Fruit fly (Drosophila melanogaster) whole organism, embryonic: Measurements from ENCODE around the gene CG5506.

Experiments used
- Atf3 ChIP-seq: fragments of 200-800 bp; sonication (Bioruptor generic); optimal IDR thresholded peaks from 3 replicates; lab custom pipeline; 2016; ENCODE audit warnings: missing biosample characterization, missing genetic modification characterization
- CG10274 ChIP-seq: fragments of 200-800 bp; sonication (Bioruptor generic); optimal IDR thresholded peaks from 3 replicates; lab custom pipeline; 2017; ENCODE audit warnings: missing biosample characterization, mild to moderate bottlenecking, missing genetic modification characterization
- CG10959 ChIP-seq: fragments of 200-800 bp; sonication (Bioruptor generic); IDR thresholded peaks from 2 replicates; pipeline ENCODE4 v1.3.6; 2022; ENCODE audit warnings: missing biosample characterization, missing genetic modification characterization
- CG10979 ChIP-seq: fragments of 200-800 bp; sonication (Bioruptor generic); optimal IDR thresholded peaks from 2 replicates; lab custom pipeline; 2018; ENCODE audit warnings: missing biosample characterization, mild to moderate bottlenecking, missing genetic modification characterization, moderate library complexity
- CG11085 ChIP-seq: fragments of 200-800 bp; sonication (Bioruptor generic); IDR thresholded peaks from 2 replicates; pipeline ENCODE4 v1.3.6; 2022; ENCODE audit warnings: missing biosample characterization, missing genetic modification characterization
- CG12071 ChIP-seq: fragments of 200-800 bp; sonication (Bioruptor generic); optimal IDR thresholded peaks from 3 replicates; lab custom pipeline; 2018; ENCODE audit warnings: missing biosample characterization, mild to moderate bottlenecking, missing genetic modification characterization
- CG14667 ChIP-seq: fragments of 200-800 bp; sonication (Bioruptor generic); IDR thresholded peaks from 2 replicates; pipeline ENCODE4 v1.3.6; 2022; ENCODE audit warnings: missing biosample characterization, missing genetic modification characterization
- CG15696 ChIP-seq: fragments of 200-800 bp; sonication (Bioruptor generic); optimal IDR thresholded peaks from 2 replicates; lab custom pipeline; 2019; ENCODE audit warnings: missing biosample characterization, mild to moderate bottlenecking, missing genetic modification characterization, moderate library complexity
- CG16779 ChIP-seq: fragments of 200-800 bp; sonication (Bioruptor generic); IDR thresholded peaks from 2 replicates; pipeline ENCODE4 v1.3.6; 2022; ENCODE audit warnings: missing biosample characterization, missing genetic modification characterization
- CG16813 ChIP-seq: fragments of 200-800 bp; sonication (Bioruptor generic); IDR thresholded peaks from 3 replicates; pipeline ENCODE4 v1.3.6; 2022; ENCODE audit warnings: missing biosample characterization, missing genetic modification characterization; ENCODE audit not compliant: partially characterized antibody
- CG17359 ChIP-seq: fragments of 200-800 bp; sonication (Bioruptor generic); optimal IDR thresholded peaks from 3 replicates; lab custom pipeline; 2018; ENCODE audit warnings: missing biosample characterization, mild to moderate bottlenecking, missing genetic modification characterization, moderate library complexity
- CG32772 ChIP-seq: fragments of 200-800 bp; sonication (Bioruptor generic); IDR thresholded peaks from 2 replicates; pipeline ENCODE4 v1.3.6; 2022; ENCODE audit warnings: missing biosample characterization, missing genetic modification characterization
- CG4707 ChIP-seq: fragments of 200-800 bp; sonication (Bioruptor generic); optimal IDR thresholded peaks from 2 replicates; lab custom pipeline; 2018; ENCODE audit warnings: missing biosample characterization, mild to moderate bottlenecking, missing genetic modification characterization, moderate library complexity
- CG6765 ChIP-seq: fragments of 200-800 bp; sonication (Bioruptor generic); optimal IDR thresholded peaks from 3 replicates; lab custom pipeline; 2017; ENCODE audit warnings: missing biosample characterization, mild to moderate bottlenecking, missing genetic modification characterization
- CG6854 ChIP-seq: fragments of 200-800 bp; sonication (Bioruptor generic); optimal IDR thresholded peaks from 3 replicates; lab custom pipeline; 2017; ENCODE audit warnings: missing biosample characterization, mild to moderate bottlenecking, missing genetic modification characterization
- CG7745 ChIP-seq: fragments of 200-800 bp; sonication (Bioruptor generic); optimal IDR thresholded peaks from 2 replicates; lab custom pipeline; 2018; ENCODE audit warnings: missing biosample characterization, mild to moderate bottlenecking, missing genetic modification characterization, moderate library complexity
- CTCF ChIP-seq: fragments of 200-800 bp; sonication (Bioruptor generic); optimal IDR thresholded peaks from 2 replicates; lab custom pipeline; 2017; ENCODE audit warnings: missing biosample characterization, mild to moderate bottlenecking, missing genetic modification characterization, moderate library complexity
- Camta ChIP-seq: fragments of 200-800 bp; sonication (Bioruptor generic); optimal IDR thresholded peaks from 2 replicates; lab custom pipeline; 2016; ENCODE audit warnings: missing biosample characterization, missing genetic modification characterization
- Deaf1 ChIP-seq: fragments of 200-800 bp; optimal IDR thresholded peaks from 3 replicates; lab custom pipeline; 2019; ENCODE audit warnings: missing biosample characterization, mild to moderate bottlenecking, missing genetic modification characterization, moderate library complexity
- Dip3 ChIP-seq: fragments of 200-800 bp; sonication (Bioruptor generic); optimal IDR thresholded peaks from 3 replicates; lab custom pipeline; 2016; ENCODE audit warnings: missing biosample characterization, missing genetic modification characterization
- ERR ChIP-seq: fragments of 200-800 bp; sonication (Bioruptor generic); optimal IDR thresholded peaks from 2 replicates; lab custom pipeline; 2016; ENCODE audit warnings: missing biosample characterization, missing genetic modification characterization
- Elba2 ChIP-seq: fragments of 200-800 bp; sonication (Bioruptor generic); optimal IDR thresholded peaks from 3 replicates; lab custom pipeline; 2016; ENCODE audit warnings: missing biosample characterization, missing genetic modification characterization
- Fer1 ChIP-seq: fragments of 200-800 bp; sonication (Bioruptor generic); optimal IDR thresholded peaks from 2 replicates; lab custom pipeline; 2017; ENCODE audit warnings: missing biosample characterization, mild to moderate bottlenecking, missing genetic modification characterization
- Gug ChIP-seq: fragments of 200-800 bp; sonication (Bioruptor generic); IDR thresholded peaks from 4 replicates; pipeline ENCODE4 v1.3.6; 2022; ENCODE audit warnings: missing biosample characterization, missing genetic modification characterization
- H2.0 ChIP-seq: fragments of 200-800 bp; sonication (Bioruptor generic); IDR thresholded peaks from 2 replicates; pipeline ENCODE4 v1.3.6; 2022; ENCODE audit warnings: missing biosample characterization, missing genetic modification characterization
- Hmx ChIP-seq: fragments of 200-800 bp; sonication (Bioruptor generic); optimal IDR thresholded peaks from 2 replicates; lab custom pipeline; 2016; ENCODE audit warnings: missing biosample characterization, missing genetic modification characterization
- Hr78 ChIP-seq, 2 experiments: fragments of 200-800 bp in 1 of 2; fragments of >200 bp in 1 of 2; sonication (Bioruptor generic) in 1 of 2; optimal IDR thresholded peaks; 2 replicates each; lab custom pipeline; 2017 to 2019; ENCODE audit warnings: missing biosample characterization in 2 of 2, missing genetic modification characterization in 2 of 2, mild to moderate bottlenecking in 1 of 2, moderate library complexity in 1 of 2
- Lhr ChIP-seq: fragments of 200-800 bp; sonication (Bioruptor generic); optimal IDR thresholded peaks from 3 replicates; lab custom pipeline; 2017; ENCODE audit warnings: mild to moderate bottlenecking, missing biosample characterization, missing genetic modification reagents, missing genetic modification characterization
- MTF-1 ChIP-seq: fragments of 200-800 bp; sonication (Bioruptor generic); optimal IDR thresholded peaks from 2 replicates; lab custom pipeline; 2018; ENCODE audit warnings: missing biosample characterization, mild to moderate bottlenecking, missing genetic modification characterization, borderline replicate concordance
- Mad ChIP-seq: fragments of 200-800 bp; sonication (Bioruptor generic); optimal IDR thresholded peaks from 2 replicates; lab custom pipeline; 2016; ENCODE audit warnings: missing biosample characterization, missing genetic modification characterization
- Mrtf ChIP-seq: fragments of 200-800 bp; sonication (Bioruptor generic); IDR thresholded peaks from 3 replicates; pipeline ENCODE4 v1.3.6; 2022; ENCODE audit warnings: missing biosample characterization, missing genetic modification characterization
- Opbp ChIP-seq: fragments of 200-800 bp; sonication (Bioruptor generic); IDR thresholded peaks from 3 replicates; pipeline ENCODE4 v1.3.6; 2022; ENCODE audit warnings: missing biosample characterization, missing genetic modification characterization; ENCODE audit not compliant: partially characterized antibody
- Ptx1 ChIP-seq: fragments of 200-800 bp; sonication (Bioruptor generic); IDR thresholded peaks from 2 replicates; pipeline ENCODE4 v1.3.6; 2022; ENCODE audit warnings: missing biosample characterization, missing genetic modification characterization
- Scr ChIP-seq: fragments of 200-800 bp; sonication (Bioruptor generic); IDR thresholded peaks from 2 replicates; pipeline ENCODE4 v1.3.6; 2022; ENCODE audit warnings: missing biosample characterization, missing genetic modification characterization; ENCODE audit not compliant: partially characterized antibody
- al ChIP-seq: fragments of 200-800 bp; sonication (Bioruptor generic); IDR thresholded peaks from 2 replicates; pipeline ENCODE4 v1.3.6; 2022; ENCODE audit warnings: missing biosample characterization, missing genetic modification characterization
- dmrt11E ChIP-seq: fragments of 200-800 bp; sonication (Bioruptor generic); optimal IDR thresholded peaks from 3 replicates; lab custom pipeline; 2018; ENCODE audit warnings: missing biosample characterization, mild to moderate bottlenecking, missing genetic modification characterization, moderate library complexity
- ewg ChIP-seq: fragments of 200-800 bp; sonication (Bioruptor generic); optimal IDR thresholded peaks from 3 replicates; lab custom pipeline; 2017; ENCODE audit warnings: mild to moderate bottlenecking, missing biosample characterization, missing genetic modification reagents, missing genetic modification characterization
- exex ChIP-seq: fragments of 200-800 bp; sonication (Bioruptor generic); optimal IDR thresholded peaks from 4 replicates; lab custom pipeline; 2018; ENCODE audit warnings: missing biosample characterization, mild to moderate bottlenecking, missing genetic modification characterization, moderate library complexity
- gce ChIP-seq: fragments of 200-800 bp; sonication (Bioruptor generic); IDR thresholded peaks from 3 replicates; pipeline ENCODE4 v1.3.6; 2022; ENCODE audit warnings: missing biosample characterization, missing genetic modification characterization
- ham ChIP-seq: fragments of 200-800 bp; sonication (Bioruptor generic); IDR thresholded peaks from 2 replicates; pipeline ENCODE4 v1.3.6; 2022; ENCODE audit warnings: missing biosample characterization, missing genetic modification characterization
- hb ChIP-seq: fragments of 200-800 bp; sonication (Bioruptor generic); IDR thresholded peaks from 3 replicates; pipeline ENCODE4 v1.3.6; 2022; ENCODE audit warnings: missing biosample characterization, missing genetic modification characterization; ENCODE audit not compliant: partially characterized antibody
- klu ChIP-seq: fragments of 200-800 bp; sonication (Bioruptor generic); IDR thresholded peaks from 2 replicates; pipeline ENCODE4 v1.3.6; 2022; ENCODE audit warnings: missing biosample characterization, missing genetic modification characterization
- lab ChIP-seq: fragments of 200-800 bp; sonication (Bioruptor generic); optimal IDR thresholded peaks from 3 replicates; lab custom pipeline; 2017; ENCODE audit warnings: missing biosample characterization, missing genetic modification characterization, mild to moderate bottlenecking, moderate library complexity, missing genetic modification reagents
- onecut ChIP-seq: fragments of 200-800 bp; sonication (Bioruptor generic); IDR thresholded peaks from 2 replicates; pipeline ENCODE4 v1.3.6; 2022; ENCODE audit warnings: missing biosample characterization, missing genetic modification characterization
- pfk ChIP-seq: fragments of 200-800 bp; sonication (Bioruptor generic); optimal IDR thresholded peaks from 2 replicates; lab custom pipeline; 2018; ENCODE audit warnings: missing biosample characterization, mild to moderate bottlenecking, missing genetic modification characterization, moderate library complexity
- slou ChIP-seq: fragments of 200-800 bp; sonication (Bioruptor generic); optimal IDR thresholded peaks from 3 replicates; lab custom pipeline; 2016; ENCODE audit warnings: missing biosample characterization, missing genetic modification characterization
- sob ChIP-seq: fragments of 200-800 bp; sonication (Bioruptor generic); IDR thresholded peaks from 2 replicates; pipeline ENCODE4 v1.3.6; 2022; ENCODE audit warnings: missing biosample characterization, missing genetic modification characterization
- ssp ChIP-seq: fragments of 200-800 bp; sonication (Bioruptor generic); IDR thresholded peaks from 2 replicates; pipeline ENCODE4 v1.3.6; 2022; ENCODE audit warnings: missing biosample characterization, missing genetic modification characterization
- tll ChIP-seq, 2 experiments: fragments of 200-800 bp in 1 of 2; fragments of >200 bp in 1 of 2; sonication (Bioruptor generic) in 1 of 2; optimal IDR thresholded peaks; 2 replicates each; lab custom pipeline; 2017 to 2019; ENCODE audit warnings: missing biosample characterization in 2 of 2, missing genetic modification characterization in 2 of 2, mild to moderate bottlenecking in 1 of 2, moderate library complexity in 1 of 2
- unc-4 ChIP-seq: fragments of 200-800 bp; sonication (Bioruptor generic); IDR thresholded peaks from 2 replicates; pipeline ENCODE4 v1.3.6; 2022; ENCODE audit warnings: missing biosample characterization, missing genetic modification characterization; ENCODE audit not compliant: partially characterized antibody
- zen ChIP-seq: fragments of 200-800 bp; sonication (Bioruptor generic); optimal IDR thresholded peaks from 3 replicates; lab custom pipeline; 2018; ENCODE audit warnings: missing biosample characterization, mild to moderate bottlenecking, missing genetic modification characterization, moderate library complexity

The CG5506 gene

dm6 chr3L:17895815-17896275 lies 11.7 kb upstream of the CG5506 start, which contains the start of gene Tsp74F (continued):
- TF ChIP-seq Camta (GFP tag; lab: Kevin White, UChicago) (no peak), tll (GFP tag; optimal IDR thresholded peaks at IDR 0.05; lab: Kevin White, UChicago) (no peak), Opbp (GFP tag; lab: Robert Waterston, UW) (no peak), Fer1 (GFP tag; lab: Kevin White, UChicago) (no peak), ham (GFP tag; lab: Robert Waterston, UW) (no peak), Hmx (GFP tag; lab: Kevin White, UChicago) (no peak), CG17359 (tag; lab: Kevin White, UChicago) (peak; percentile 14), CG6854 (GFP tag; lab: Kevin White, UChicago) (no peak), exex (tag; lab: Kevin White, UChicago) (peak; percentile 11), pfk (GFP tag; lab: Kevin White, UChicago) (no peak), CG11085 (GFP tag; lab: Robert Waterston, UW) (no peak), slou (GFP tag; lab: Kevin White, UChicago) (no peak), CG12071 (GFP tag; lab: Kevin White, UChicago) (peak; percentile 63), sob (GFP tag; lab: Robert Waterston, UW) (no peak), CG16779 (GFP tag; lab: Robert Waterston, UW) (no peak), CG6765 (GFP tag; lab: Kevin White, UChicago) (peak; percentile 5), CG4707 (peak; percentile 21), CG15696 (tag; lab: Kevin White, UChicago) (peak; percentile 27), CG16813 (GFP tag; lab: Robert Waterston, UW) (no peak), ERR (GFP tag; lab: Kevin White, UChicago) (no peak), H2.0 (GFP tag; lab: Robert Waterston, UW) (no peak), CTCF (GFP tag; lab: Kevin White, UChicago) (no peak), zen (tag; lab: Kevin White, UChicago) (no peak), Elba2 (GFP tag; lab: Kevin White, UChicago) (no peak), MTF-1 (GFP tag; lab: Kevin White, UChicago) (peak; percentile 6), Scr (GFP tag; lab: Robert Waterston, UW) (no peak), Atf3 (GFP tag; lab: Kevin White, UChicago) (no peak), CG7745 (no peak), lab (GFP tag; lab: Kevin White, UChicago) (peak; percentile 44), CG10959 (GFP tag; lab: Robert Waterston, UW) (no peak), gce (no peak), CG32772 (GFP tag; lab: Robert Waterston, UW) (no peak), al (no peak), Mrtf (GFP tag; lab: Robert Waterston, UW) (no peak), CG10274 (no peak), CG14667 (GFP tag; lab: Robert Waterston, UW) (no peak), dmrt11E (tag; lab: Kevin White, UChicago) (no peak), onecut (GFP tag; lab: Robert Waterston, UW) (no peak), CG10979 (tag; lab: Kevin White, UChicago) (no peak), Dip3 (GFP tag; lab: Kevin White, UChicago) (no peak), Mad (no peak), ewg (GFP tag; lab: Kevin White, UChicago) (no peak), Lhr (GFP tag; lab: Kevin White, UChicago) (no peak), hb (GFP tag; lab: Robert Waterston, UW) (no peak), unc-4 (GFP tag; lab: Robert Waterston, UW) (no peak), Deaf1 (tag; lab: Kevin White, UChicago) (peak; percentile 84), Ptx1 (GFP tag; lab: Robert Waterston, UW) (no peak), klu (GFP tag; lab: Robert Waterston, UW) (no peak), Hr78 (GFP tag; optimal IDR thresholded peaks at IDR 0.05; lab: Kevin White, UChicago) (no peak), Gug (GFP tag; lab: Robert Waterston, UW) (no peak), ssp (GFP tag; lab: Robert Waterston, UW) (no peak)
